Worm (Caenorhabditis elegans) whole organism, early embryonic: ENCODE measurements around the gene kqt-2.

ENCODE experiments used
- B0310.2 ChIP-seq: sonication (generic microtip); optimal IDR thresholded peaks from 2 replicates; lab custom pipeline; 2016; ENCODE audit warnings: mild to moderate bottlenecking, missing genetic modification characterization, missing compliant biosample characterization
- ama-1 ChIP-seq: fragments of 150-350 bp; optimal IDR thresholded peaks from 2 replicates; lab custom pipeline; 2014
- ets-7 ChIP-seq: sonication (generic microtip); optimal IDR thresholded peaks from 2 replicates; lab custom pipeline; 2016; ENCODE audit warnings: missing genotype, missing genetic modification characterization, missing compliant biosample characterization
- flt-1 ChIP-seq: fragments of 200-800 bp; sonication (Bioruptor generic); IDR thresholded peaks from 2 replicates; pipeline ENCODE4 v1.3.6; 2022; ENCODE audit warnings: missing genetic modification characterization, missing compliant biosample characterization
- tbx-37 ChIP-seq: fragments of 200-800 bp; sonication (Bioruptor generic); conservative IDR thresholded peaks from 2 replicates; pipeline ENCODE4 v1.3.6; 2022; ENCODE audit warnings: missing genetic modification reagents, missing genetic modification characterization, missing compliant biosample characterization

DNA sequence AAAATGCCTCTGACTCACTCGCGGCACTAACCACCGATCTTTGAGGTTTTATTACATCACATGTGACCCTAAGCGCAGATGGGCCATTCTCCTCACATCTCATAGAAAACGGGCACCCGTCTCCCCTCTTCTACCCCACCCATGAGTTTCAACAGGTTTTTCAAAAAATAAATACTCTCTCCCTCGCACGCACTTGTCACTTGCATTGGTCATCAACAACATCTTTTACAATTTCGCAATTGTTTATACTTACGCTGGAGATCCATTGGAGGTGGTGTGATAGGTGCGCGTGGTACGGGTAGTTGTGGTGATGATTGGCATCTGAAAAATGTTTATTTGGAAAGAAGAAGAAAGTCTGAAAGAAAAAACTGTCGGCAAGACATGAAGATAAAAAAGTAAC lies 10.2 kb downstream of the kqt-2 start, which contains the start of gene M60.4:
- no peak for TF ChIP-seq flt-1 (GFP tag; lab: Robert Waterston, UW)
- no peak for TF ChIP-seq B0310.2 (tag; lab: Kevin White, UChicago)
- TF ChIP-seq ets-7 (tag; lab: Kevin White, UChicago), result no peak
- no peak for TF ChIP-seq ama-1 (lab: Kevin White, UChicago)
- no peak for TF ChIP-seq tbx-37
